Fruit fly (Drosophila melanogaster) whole organism, embryonic: ENCODE results near the gene Fur2.

Experiments
- Abd-B ChIP-seq: fragments of 200-800 bp; sonication (Bioruptor generic); optimal IDR thresholded peaks from 2 replicates; lab custom pipeline; 2018; ENCODE audit warnings: missing biosample characterization, mild to moderate bottlenecking, missing genetic modification characterization, moderate library complexity
- B-H2 ChIP-seq: fragments of 200-800 bp; sonication (Bioruptor generic); optimal IDR thresholded peaks from 2 replicates; lab custom pipeline; 2018; ENCODE audit warnings: missing biosample characterization, mild to moderate bottlenecking, missing genetic modification characterization
- C15 ChIP-seq: fragments of 200-800 bp; sonication (Bioruptor generic); IDR thresholded peaks from 3 replicates; pipeline ENCODE4 v1.3.6; 2022; ENCODE audit warnings: missing biosample characterization, missing genetic modification characterization
- CG10462 ChIP-seq: fragments of 200-800 bp; sonication (Bioruptor generic); optimal IDR thresholded peaks from 2 replicates; lab custom pipeline; 2016; ENCODE audit warnings: missing biosample characterization, missing genetic modification characterization
- CG11398 ChIP-seq: fragments of 200-800 bp; sonication (Bioruptor generic); optimal IDR thresholded peaks from 2 replicates; lab custom pipeline; 2016; ENCODE audit warnings: missing biosample characterization, missing genetic modification characterization
- CG15073 ChIP-seq: fragments of 200-800 bp; sonication (Bioruptor generic); optimal IDR thresholded peaks from 2 replicates; lab custom pipeline; 2016; ENCODE audit warnings: missing biosample characterization, missing genetic modification characterization
- CG1603 ChIP-seq: fragments of 200-800 bp; sonication (Bioruptor generic); optimal IDR thresholded peaks from 2 replicates; lab custom pipeline; 2019; ENCODE audit warnings: missing biosample characterization, mild to moderate bottlenecking, missing genetic modification characterization, moderate library complexity
- CG16815 ChIP-seq: fragments of 200-800 bp; sonication (Bioruptor generic); optimal IDR thresholded peaks from 3 replicates; lab custom pipeline; 2017; ENCODE audit warnings: missing biosample characterization, mild to moderate bottlenecking, missing genetic modification characterization
- CG16863 ChIP-seq: fragments of 200-800 bp; sonication (Bioruptor generic); optimal IDR thresholded peaks from 3 replicates; lab custom pipeline; 2016; ENCODE audit warnings: missing biosample characterization, missing genetic modification characterization
- CG17385 ChIP-seq: fragments of 200-800 bp; sonication (Bioruptor generic); optimal IDR thresholded peaks from 3 replicates; lab custom pipeline; 2018; ENCODE audit warnings: missing biosample characterization, mild to moderate bottlenecking, missing genetic modification characterization
- CG2199 ChIP-seq: fragments of 200-800 bp; sonication (Bioruptor generic); IDR thresholded peaks from 3 replicates; pipeline ENCODE4 v1.3.6; 2022; ENCODE audit warnings: missing biosample characterization, missing genetic modification characterization
- CG31441 ChIP-seq: fragments of 200-800 bp; sonication (Bioruptor generic); IDR thresholded peaks from 2 replicates; pipeline ENCODE4 v1.3.6; 2022; ENCODE audit warnings: missing biosample characterization, missing genetic modification characterization
- CG3163 ChIP-seq: fragments of 200-800 bp; sonication (Bioruptor generic); optimal IDR thresholded peaks from 3 replicates; lab custom pipeline; 2016; ENCODE audit warnings: missing biosample characterization, missing genetic modification characterization
- CG3281 ChIP-seq: fragments of 200-800 bp; sonication (Bioruptor generic); optimal IDR thresholded peaks from 3 replicates; lab custom pipeline; 2017; ENCODE audit warnings: missing biosample characterization, mild to moderate bottlenecking, missing genetic modification characterization
- CG4404 ChIP-seq: fragments of 200-800 bp; sonication (Bioruptor generic); IDR thresholded peaks from 2 replicates; pipeline ENCODE4 v1.3.6; 2022; ENCODE audit warnings: missing biosample characterization, missing genetic modification characterization
- CG8089 ChIP-seq: fragments of 200-800 bp; sonication (Bioruptor generic); optimal IDR thresholded peaks from 3 replicates; lab custom pipeline; 2016; ENCODE audit warnings: missing biosample characterization, missing genetic modification characterization
- CG8359 ChIP-seq: fragments of 200-800 bp; sonication (Bioruptor generic); optimal IDR thresholded peaks from 2 replicates; lab custom pipeline; 2017; ENCODE audit warnings: missing biosample characterization, mild to moderate bottlenecking, missing genetic modification characterization, borderline replicate concordance
- CG8478 ChIP-seq: fragments of >200 bp; optimal IDR thresholded peaks from 2 replicates; lab custom pipeline; 2018
- CG9215 ChIP-seq: fragments of 200-800 bp; sonication (Bioruptor generic); IDR thresholded peaks from 2 replicates; pipeline ENCODE4 v1.3.6; 2022; ENCODE audit warnings: missing biosample characterization, missing genetic modification characterization
- CG9817 ChIP-seq: fragments of 200-800 bp; sonication (Bioruptor generic); optimal IDR thresholded peaks from 2 replicates; lab custom pipeline; 2018; ENCODE audit warnings: missing biosample characterization, mild to moderate bottlenecking, missing genetic modification characterization, moderate library complexity
- Dad ChIP-seq: fragments of 200-800 bp; sonication (Bioruptor generic); optimal IDR thresholded peaks from 3 replicates; lab custom pipeline; 2016; ENCODE audit warnings: missing biosample characterization, missing genetic modification characterization
- Deaf1 ChIP-seq: fragments of 200-800 bp; optimal IDR thresholded peaks from 3 replicates; lab custom pipeline; 2019; ENCODE audit warnings: missing biosample characterization, mild to moderate bottlenecking, missing genetic modification characterization, moderate library complexity
- Dip3 ChIP-seq: fragments of 200-800 bp; sonication (Bioruptor generic); optimal IDR thresholded peaks from 3 replicates; lab custom pipeline; 2016; ENCODE audit warnings: missing biosample characterization, missing genetic modification characterization
- E2f1 ChIP-seq: fragments of 200-800 bp; sonication (Bioruptor generic); IDR thresholded peaks from 2 replicates; pipeline ENCODE4 v1.3.6; 2022; ENCODE audit warnings: missing biosample characterization, missing genetic modification characterization
- Fer3 ChIP-seq: fragments of 200-800 bp; sonication (Bioruptor generic); optimal IDR thresholded peaks from 2 replicates; lab custom pipeline; 2018; ENCODE audit warnings: missing biosample characterization, mild to moderate bottlenecking, missing genetic modification characterization, moderate library complexity
- Gug ChIP-seq: fragments of 200-800 bp; sonication (Bioruptor generic); IDR thresholded peaks from 4 replicates; pipeline ENCODE4 v1.3.6; 2022; ENCODE audit warnings: missing biosample characterization, missing genetic modification characterization
- HmgD ChIP-seq: fragments of 200-800 bp; sonication (Bioruptor generic); optimal IDR thresholded peaks from 3 replicates; lab custom pipeline; 2016; ENCODE audit warnings: missing biosample characterization, missing genetic modification characterization
- Hr3 ChIP-seq: fragments of 200-800 bp; sonication (Bioruptor generic); optimal IDR thresholded peaks from 3 replicates; lab custom pipeline; 2016; ENCODE audit warnings: missing biosample characterization, missing genetic modification characterization
- Hsf ChIP-seq: fragments of 200-800 bp; sonication (Bioruptor generic); optimal IDR thresholded peaks from 3 replicates; lab custom pipeline; 2016; ENCODE audit warnings: missing biosample characterization, missing genetic modification characterization
- NfI ChIP-seq: fragments of 200-800 bp; sonication (Bioruptor generic); optimal IDR thresholded peaks from 3 replicates; lab custom pipeline; 2018; ENCODE audit warnings: missing biosample characterization, mild to moderate bottlenecking, missing genetic modification characterization, moderate library complexity
- Scr ChIP-seq: fragments of 200-800 bp; sonication (Bioruptor generic); IDR thresholded peaks from 2 replicates; pipeline ENCODE4 v1.3.6; 2022; ENCODE audit warnings: missing biosample characterization, missing genetic modification characterization; ENCODE audit not compliant: partially characterized antibody
- Side ChIP-seq: fragments of 200-800 bp; sonication (Bioruptor generic); optimal IDR thresholded peaks from 2 replicates; lab custom pipeline; 2016; ENCODE audit warnings: missing biosample characterization, missing genetic modification characterization
- Sry-β ChIP-seq: fragments of 200-800 bp; sonication (Bioruptor generic); optimal IDR thresholded peaks from 2 replicates; lab custom pipeline; 2018; ENCODE audit warnings: missing biosample characterization, mild to moderate bottlenecking, missing genetic modification characterization, moderate library complexity
- az2 ChIP-seq: fragments of 200-800 bp; sonication (Bioruptor generic); optimal IDR thresholded peaks from 3 replicates; lab custom pipeline; 2016; ENCODE audit warnings: missing biosample characterization, missing genetic modification characterization
- cg ChIP-seq: fragments of 200-800 bp; sonication (Bioruptor generic); optimal IDR thresholded peaks from 3 replicates; lab custom pipeline; 2019; ENCODE audit warnings: missing biosample characterization, mild to moderate bottlenecking, missing genetic modification characterization, moderate library complexity
- chif ChIP-seq, 2 experiments: fragments of 200-800 bp; sonication (Bioruptor generic); optimal IDR thresholded peaks; 3 replicates each; lab custom pipeline; 2016; ENCODE audit warnings: missing biosample characterization in 2 of 2, missing genetic modification characterization in 2 of 2
- ci ChIP-seq: fragments of 200-800 bp; sonication (Bioruptor generic); IDR thresholded peaks from 3 replicates; pipeline ENCODE4 v1.3.6; 2022; ENCODE audit warnings: missing biosample characterization, missing genetic modification characterization
- eyg ChIP-seq: fragments of 200-800 bp; sonication (Bioruptor generic); optimal IDR thresholded peaks from 3 replicates; lab custom pipeline; 2016; ENCODE audit warnings: missing biosample characterization, missing genetic modification characterization
- jing ChIP-seq: fragments of 200-800 bp; sonication (Bioruptor generic); optimal IDR thresholded peaks from 2 replicates; lab custom pipeline; 2018; ENCODE audit warnings: missing biosample characterization, mild to moderate bottlenecking, missing genetic modification characterization
- kay ChIP-seq: fragments of 200-800 bp; sonication (Bioruptor generic); optimal IDR thresholded peaks from 2 replicates; lab custom pipeline; 2016; ENCODE audit warnings: missing biosample characterization, missing genetic modification characterization
- lola ChIP-seq, 3 experiments: fragments of >200 bp in 2 of 3; fragments of 200-800 bp in 1 of 3; sonication (Bioruptor generic) in 1 of 3; optimal IDR thresholded peaks; 2 replicates each; lab custom pipeline; 2017 to 2019; ENCODE audit warnings: missing biosample characterization in 3 of 3, missing genetic modification characterization in 3 of 3, mild to moderate bottlenecking in 1 of 3, moderate library complexity in 1 of 3
- nom ChIP-seq: fragments of 200-800 bp; sonication (Bioruptor generic); optimal IDR thresholded peaks from 2 replicates; lab custom pipeline; 2017; ENCODE audit warnings: missing biosample characterization, missing genetic modification characterization, mild to moderate bottlenecking, moderate library complexity, missing genetic modification reagents
- prd ChIP-seq, 3 experiments: fragments of >200 bp in 2 of 3; fragments of 200-800 bp in 1 of 3; sonication (Bioruptor generic) in 1 of 3; optimal IDR thresholded peaks in 2 of 3; IDR thresholded peaks in 1 of 3; 2 replicates in 2 of 3; 3 replicates in 1 of 3; pipeline versions ENCODE4 v1.3.6 to Lab custom; 2017 to 2022; ENCODE audit warnings: missing biosample characterization in 1 of 3, missing genetic modification characterization in 1 of 3
- psq ChIP-seq: fragments of 200-800 bp; sonication (Bioruptor generic); optimal IDR thresholded peaks from 2 replicates; lab custom pipeline; 2017; ENCODE audit warnings: missing biosample characterization, missing genetic modification characterization
- scrt ChIP-seq: fragments of 200-800 bp; sonication (Bioruptor generic); optimal IDR thresholded peaks from 2 replicates; lab custom pipeline; 2018; ENCODE audit warnings: missing biosample characterization, mild to moderate bottlenecking, missing genetic modification characterization, moderate library complexity
- sim ChIP-seq: fragments of 200-800 bp; sonication (Bioruptor generic); IDR thresholded peaks from 2 replicates; pipeline ENCODE4 v1.3.6; 2022; ENCODE audit warnings: missing biosample characterization, missing genetic modification characterization
- tll ChIP-seq, 2 experiments: fragments of 200-800 bp in 1 of 2; fragments of >200 bp in 1 of 2; sonication (Bioruptor generic) in 1 of 2; optimal IDR thresholded peaks; 2 replicates each; lab custom pipeline; 2017 to 2019; ENCODE audit warnings: missing biosample characterization in 2 of 2, missing genetic modification characterization in 2 of 2, mild to moderate bottlenecking in 1 of 2, moderate library complexity in 1 of 2
- unc-4 ChIP-seq: fragments of 200-800 bp; sonication (Bioruptor generic); IDR thresholded peaks from 2 replicates; pipeline ENCODE4 v1.3.6; 2022; ENCODE audit warnings: missing biosample characterization, missing genetic modification characterization; ENCODE audit not compliant: partially characterized antibody
- wor ChIP-seq: fragments of 200-800 bp; sonication (Bioruptor generic); IDR thresholded peaks from 2 replicates; pipeline ENCODE4 v1.3.6; 2022; ENCODE audit warnings: missing biosample characterization, missing genetic modification characterization

Gene Fur2

DNA sequence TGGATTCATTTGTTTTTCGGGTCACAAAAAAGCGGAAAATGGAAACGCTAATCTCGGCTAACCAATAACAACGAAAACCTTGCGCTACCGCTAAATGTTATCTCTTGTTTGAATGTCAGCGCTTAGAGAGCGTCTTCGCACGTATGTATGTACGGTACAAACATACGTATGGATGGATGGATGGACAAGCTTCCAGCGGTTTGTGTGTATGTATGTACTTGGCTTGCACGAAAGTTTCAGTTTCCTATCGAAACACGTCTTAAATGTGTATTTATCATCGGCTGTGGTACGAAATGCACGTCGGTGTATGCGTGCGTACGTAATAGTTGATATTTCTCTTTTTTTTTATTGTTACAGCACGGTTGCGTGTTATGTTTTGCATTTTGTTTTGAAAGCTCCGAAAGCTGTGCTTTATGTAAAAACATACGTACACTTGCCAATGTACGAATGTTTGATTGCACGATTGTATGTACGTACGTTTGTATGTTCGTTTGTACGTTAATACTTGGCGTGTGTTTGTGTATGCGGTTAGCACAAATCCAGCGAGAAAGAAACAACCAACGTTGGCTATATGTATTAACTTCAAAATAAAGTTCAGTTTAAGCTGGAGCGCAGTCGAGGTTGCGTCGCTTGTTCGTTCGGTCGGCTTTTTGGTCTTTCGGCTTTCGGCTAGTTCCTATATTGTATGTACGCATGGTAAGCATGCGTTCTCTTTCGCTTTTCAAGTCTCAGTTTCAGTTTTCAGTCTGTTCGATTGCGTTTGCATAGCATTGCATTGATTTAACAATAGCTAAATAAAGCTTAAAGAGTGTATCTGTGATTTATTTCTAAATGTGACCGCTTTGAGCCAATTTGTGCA lies at the start of gene Fur2 (continued):
- TF ChIP-seq CG16863 (no peak), C15 (no peak), HmgD (no peak), Scr (GFP tag; lab: Robert Waterston, UW) (no peak), Dip3 (GFP tag; lab: Kevin White, UChicago) (no peak), CG9817 (tag; lab: Kevin White, UChicago) (no peak), CG8478 (lab: Kevin White, UChicago) (no peak), ci (no peak), Dad (no peak), E2f1 (GFP tag; lab: Robert Waterston, UW) (no peak), CG17385 (GFP tag; lab: Kevin White, UChicago) (no peak), CG8359 (no peak), Abd-B (GFP tag; lab: Kevin White, UChicago) (no peak), CG3281 (no peak), CG2199 (GFP tag; lab: Robert Waterston, UW) (0 out of 3 replicates have a peak, but pooled peaks have one; percentile 59), chif (GFP tag; optimal IDR thresholded peaks at IDR 0.05; lab: Kevin White, UChicago) (no peak), tll (GFP tag; optimal IDR thresholded peaks at IDR 0.05; lab: Kevin White, UChicago) (no peak), Side (GFP tag; lab: Kevin White, UChicago) (no peak), Fer3 (no peak), CG4404 (GFP tag; lab: Robert Waterston, UW) (no peak), CG1603 (tag; lab: Kevin White, UChicago) (no peak), Deaf1 (tag; lab: Kevin White, UChicago) (peak; percentile 79), NfI (GFP tag; lab: Kevin White, UChicago) (no peak), B-H2 (GFP tag; lab: Kevin White, UChicago) (peak; percentile 7), CG31441 (GFP tag; lab: Robert Waterston, UW) (no peak), prd (optimal IDR thresholded peaks at IDR 0.05; lab: Kevin White, UChicago) (no peak), prd (GFP tag; IDR thresholded peaks at IDR 0.05; lab: Robert Waterston, UW) (no peak), CG9215 (GFP tag; lab: Robert Waterston, UW) (no peak), eyg (GFP tag; lab: Kevin White, UChicago) (no peak), az2 (GFP tag; lab: Kevin White, UChicago) (no peak), CG11398 (no peak), psq (GFP tag; lab: Kevin White, UChicago) (no peak), Gug (GFP tag; lab: Robert Waterston, UW) (no peak), CG10462 (GFP tag; lab: Kevin White, UChicago) (no peak), Hsf (GFP tag; lab: Kevin White, UChicago) (no peak), nom (GFP tag; lab: Kevin White, UChicago) (peak; percentile 49), jing (GFP tag; lab: Kevin White, UChicago) (no peak), scrt (GFP tag; lab: Kevin White, UChicago) (no peak), CG16815 (GFP tag; lab: Kevin White, UChicago) (no peak), Sry-β (GFP tag; lab: Kevin White, UChicago) (no peak), CG3163 (GFP tag; lab: Kevin White, UChicago) (no peak), wor (GFP tag; lab: Robert Waterston, UW) (no peak), unc-4 (GFP tag; lab: Robert Waterston, UW) (0 out of 2 replicates have a peak, but pooled peaks have one; percentile 10), sim (GFP tag; lab: Robert Waterston, UW) (no peak), Hr3 (GFP tag; lab: Kevin White, UChicago) (no peak), cg (GFP tag; lab: Kevin White, UChicago) (peak; percentile 63), lola (GFP tag; optimal IDR thresholded peaks at IDR 0.05; lab: Kevin White, UChicago) (no peak), kay (GFP tag; lab: Kevin White, UChicago) (no peak), CG8089 (GFP tag; lab: Kevin White, UChicago) (no peak), CG15073 (GFP tag; lab: Kevin White, UChicago) (no peak)
